Fruit fly (Drosophila melanogaster) whole organism, embryonic: ENCODE measurements around the gene CG42764.

Source experiments
- CG10979 ChIP-seq: fragments of 200-800 bp; sonication (Bioruptor generic); optimal IDR thresholded peaks from 2 replicates; lab custom pipeline; 2018; ENCODE audit warnings: missing biosample characterization, mild to moderate bottlenecking, missing genetic modification characterization, moderate library complexity
- CG14965 ChIP-seq: fragments of 200-800 bp; sonication (Bioruptor generic); optimal IDR thresholded peaks from 2 replicates; lab custom pipeline; 2016; ENCODE audit warnings: missing biosample characterization, missing genetic modification characterization, borderline replicate concordance
- CG2875 ChIP-seq: fragments of 200-800 bp; sonication (Bioruptor generic); optimal IDR thresholded peaks from 2 replicates; lab custom pipeline; 2017; ENCODE audit warnings: missing biosample characterization, mild to moderate bottlenecking, missing genetic modification characterization, missing genetic modification reagents
- CG34376 ChIP-seq: fragments of 200-800 bp; sonication (Bioruptor generic); optimal IDR thresholded peaks from 2 replicates; lab custom pipeline; 2018; ENCODE audit warnings: missing biosample characterization, mild to moderate bottlenecking, missing genetic modification characterization
- CG5245 ChIP-seq: fragments of 200-800 bp; sonication (Bioruptor generic); optimal IDR thresholded peaks from 3 replicates; lab custom pipeline; 2016; ENCODE audit warnings: missing biosample characterization, missing genetic modification characterization
- CG5953 ChIP-seq: fragments of 200-800 bp; sonication (Bioruptor generic); IDR thresholded peaks from 2 replicates; pipeline ENCODE4 v1.3.6; 2022; ENCODE audit warnings: missing biosample characterization, missing genetic modification characterization
- D19A ChIP-seq: fragments of 200-800 bp; optimal IDR thresholded peaks from 3 replicates; lab custom pipeline; 2019; ENCODE audit warnings: missing biosample characterization, mild to moderate bottlenecking, missing genetic modification characterization, moderate library complexity
- D19B ChIP-seq: fragments of 200-800 bp; sonication (Bioruptor generic); optimal IDR thresholded peaks from 2 replicates; lab custom pipeline; 2017; ENCODE audit warnings: missing biosample characterization, mild to moderate bottlenecking, missing genetic modification characterization
- E2f1 ChIP-seq: fragments of 200-800 bp; sonication (Bioruptor generic); IDR thresholded peaks from 2 replicates; pipeline ENCODE4 v1.3.6; 2022; ENCODE audit warnings: missing biosample characterization, missing genetic modification characterization
- E2f2 ChIP-seq: fragments of 200-800 bp; sonication (Bioruptor generic); IDR thresholded peaks from 2 replicates; pipeline ENCODE4 v1.3.6; 2022; ENCODE audit warnings: missing biosample characterization, missing genetic modification characterization
- H2.0 ChIP-seq: fragments of 200-800 bp; sonication (Bioruptor generic); IDR thresholded peaks from 2 replicates; pipeline ENCODE4 v1.3.6; 2022; ENCODE audit warnings: missing biosample characterization, missing genetic modification characterization
- HLHmδ ChIP-seq: fragments of 200-800 bp; sonication (Bioruptor generic); optimal IDR thresholded peaks from 2 replicates; lab custom pipeline; 2018; ENCODE audit warnings: missing biosample characterization, mild to moderate bottlenecking, missing genetic modification characterization, moderate library complexity
- Hr78 ChIP-seq, 2 experiments: fragments of 200-800 bp in 1 of 2; fragments of >200 bp in 1 of 2; sonication (Bioruptor generic) in 1 of 2; optimal IDR thresholded peaks; 2 replicates each; lab custom pipeline; 2017 to 2019; ENCODE audit warnings: missing biosample characterization in 2 of 2, missing genetic modification characterization in 2 of 2, mild to moderate bottlenecking in 1 of 2, moderate library complexity in 1 of 2
- Nf-YA ChIP-seq: fragments of 200-800 bp; sonication (Bioruptor generic); IDR thresholded peaks from 2 replicates; pipeline ENCODE4 v1.3.6; 2022; ENCODE audit warnings: missing biosample characterization, missing genetic modification characterization
- Pdp1 ChIP-seq, 2 experiments: fragments of 200-800 bp; sonication (Bioruptor generic); optimal IDR thresholded peaks; 3 replicates each; lab custom pipeline; 2016; ENCODE audit warnings: missing biosample characterization in 2 of 2, missing genetic modification characterization in 2 of 2, mild to moderate bottlenecking in 1 of 2, moderate library complexity in 1 of 2
- Scr ChIP-seq: fragments of 200-800 bp; sonication (Bioruptor generic); IDR thresholded peaks from 2 replicates; pipeline ENCODE4 v1.3.6; 2022; ENCODE audit warnings: missing biosample characterization, missing genetic modification characterization; ENCODE audit not compliant: partially characterized antibody
- Trl ChIP-seq, 3 experiments: fragments of >200 bp in 2 of 3; fragments of 200-800 bp in 1 of 3; sonication (Bioruptor generic) in 1 of 3; optimal IDR thresholded peaks; 2 replicates in 1 of 3; 3 replicates in 2 of 3; lab custom pipeline; 2016 to 2017; ENCODE audit warnings: missing biosample characterization in 1 of 3, missing genetic modification characterization in 1 of 3
- chinmo ChIP-seq: fragments of 200-800 bp; sonication (Bioruptor generic); IDR thresholded peaks from 4 replicates; pipeline ENCODE4 v1.3.6; 2022; ENCODE audit warnings: missing biosample characterization, missing genetic modification characterization; ENCODE audit not compliant: partially characterized antibody
- cwo ChIP-seq: fragments of 200-800 bp; sonication (Bioruptor generic); optimal IDR thresholded peaks from 3 replicates; lab custom pipeline; 2017; ENCODE audit warnings: missing biosample characterization, missing genetic modification characterization, mild to moderate bottlenecking, moderate library complexity, missing genetic modification reagents
- fd3F ChIP-seq: fragments of 200-800 bp; sonication (Bioruptor generic); optimal IDR thresholded peaks from 2 replicates; lab custom pipeline; 2018; ENCODE audit warnings: missing biosample characterization, mild to moderate bottlenecking, missing genetic modification characterization, moderate library complexity
- ftz-f1 ChIP-seq: fragments of 200-800 bp; sonication (Bioruptor generic); optimal IDR thresholded peaks from 2 replicates; lab custom pipeline; 2016; ENCODE audit warnings: missing biosample characterization, missing genetic modification characterization
- gem ChIP-seq: fragments of 200-800 bp; sonication (Bioruptor generic); optimal IDR thresholded peaks from 2 replicates; lab custom pipeline; 2019; ENCODE audit warnings: missing biosample characterization, mild to moderate bottlenecking, missing genetic modification characterization, moderate library complexity
- ind ChIP-seq: fragments of 200-800 bp; sonication (Bioruptor generic); optimal IDR thresholded peaks from 3 replicates; lab custom pipeline; 2016; ENCODE audit warnings: missing biosample characterization, missing genetic modification characterization
- nerfin-1 ChIP-seq: fragments of 200-800 bp; sonication (Bioruptor generic); optimal IDR thresholded peaks from 3 replicates; lab custom pipeline; 2019; ENCODE audit warnings: missing biosample characterization, mild to moderate bottlenecking, missing genetic modification characterization, moderate library complexity
- nom ChIP-seq: fragments of 200-800 bp; sonication (Bioruptor generic); optimal IDR thresholded peaks from 2 replicates; lab custom pipeline; 2017; ENCODE audit warnings: missing biosample characterization, missing genetic modification characterization, mild to moderate bottlenecking, moderate library complexity, missing genetic modification reagents
- psq ChIP-seq: fragments of 200-800 bp; sonication (Bioruptor generic); optimal IDR thresholded peaks from 2 replicates; lab custom pipeline; 2017; ENCODE audit warnings: missing biosample characterization, missing genetic modification characterization
- pum ChIP-seq: fragments of 200-800 bp; sonication (Bioruptor generic); optimal IDR thresholded peaks from 2 replicates; lab custom pipeline; 2016; ENCODE audit warnings: missing biosample characterization, missing genetic modification characterization
- sens ChIP-seq: fragments of 200-800 bp; sonication (Bioruptor generic); peaks from one replicate; lab custom pipeline; 2016; ENCODE audit warnings: missing biosample characterization, missing genetic modification characterization
- slbo ChIP-seq: fragments of 200-800 bp; sonication (Bioruptor generic); IDR thresholded peaks from 2 replicates; pipeline ENCODE4 v1.3.6; 2022; ENCODE audit warnings: missing biosample characterization, missing genetic modification characterization
- sna ChIP-seq: fragments of 200-800 bp; sonication (Bioruptor generic); IDR thresholded peaks from 2 replicates; pipeline ENCODE4 v1.3.6; 2022; ENCODE audit warnings: missing biosample characterization, missing genetic modification characterization; ENCODE audit not compliant: partially characterized antibody
- so ChIP-seq: fragments of 200-800 bp; sonication (Bioruptor generic); IDR thresholded peaks from 3 replicates; pipeline ENCODE4 v1.3.6; 2022; ENCODE audit warnings: missing biosample characterization, missing genetic modification characterization
- sug ChIP-seq: fragments of 200-800 bp; optimal IDR thresholded peaks from 2 replicates; lab custom pipeline; 2019; ENCODE audit warnings: missing biosample characterization, mild to moderate bottlenecking, missing genetic modification characterization, moderate library complexity
- tgo ChIP-seq: fragments of 200-800 bp; sonication (Bioruptor generic); IDR thresholded peaks from 3 replicates; pipeline ENCODE4 v1.3.6; 2022; ENCODE audit warnings: missing biosample characterization, missing genetic modification characterization
- vnd ChIP-seq: fragments of 200-800 bp; sonication (Bioruptor generic); IDR thresholded peaks from 3 replicates; pipeline ENCODE4 v1.3.6; 2022; ENCODE audit warnings: missing biosample characterization, missing genetic modification characterization; ENCODE audit not compliant: partially characterized antibody

CG42764 gene

DNA sequence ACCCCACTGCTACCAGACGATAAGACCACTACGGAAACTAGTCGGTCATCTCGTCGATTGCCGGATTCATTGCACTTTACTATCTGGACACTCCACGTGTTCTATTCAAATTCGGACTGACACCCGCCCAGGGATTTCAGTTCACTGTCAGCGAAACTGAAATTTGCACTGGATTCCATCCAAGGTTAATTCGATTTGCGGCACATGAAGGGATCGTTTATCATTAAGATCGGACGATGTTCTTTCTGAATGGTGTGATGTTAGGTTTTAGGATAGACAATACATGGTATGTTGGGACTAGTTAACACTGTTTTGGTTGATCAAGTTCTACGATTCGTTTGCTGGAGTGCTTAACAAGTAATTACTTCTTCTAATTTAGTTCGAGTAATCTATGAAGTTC is at the start of gene CG42764:
Gene CG42764, minus strand, starts transcription at position 101 of the 400 bp plus-strand sequence.
- TF ChIP-seq HLHmδ (GFP tag; lab: Kevin White, UChicago) (no peak), so (GFP tag; lab: Robert Waterston, UW) (no peak), Trl (optimal IDR thresholded peaks at IDR 0.05; lab: Kevin White, UChicago) (no peak), Trl (GFP tag; optimal IDR thresholded peaks at IDR 0.05; lab: Kevin White, UChicago) (no peak), tgo (no peak)

DNA sequence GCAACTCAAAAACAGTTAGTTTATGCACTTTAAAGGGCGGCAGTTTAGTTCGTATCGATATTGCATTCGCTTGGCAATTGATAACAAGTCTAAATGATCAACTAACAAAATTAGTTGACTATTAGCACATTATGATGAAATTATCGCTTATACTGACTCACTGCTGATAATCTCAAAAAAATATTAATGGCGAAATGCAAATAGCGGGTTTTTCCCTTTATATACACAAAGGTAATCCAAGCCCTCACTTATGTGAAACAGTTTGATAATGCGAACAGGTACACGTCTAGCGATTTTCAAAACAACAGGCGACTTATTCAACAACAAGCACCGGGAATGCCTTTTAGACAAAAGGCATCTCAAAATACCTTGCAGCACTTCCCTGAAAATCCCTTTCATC is 48.3 kb upstream of the CG42764 start:
- TF ChIP-seq chinmo (GFP tag; lab: Robert Waterston, UW) = 0 out of 4 replicates have a peak, but pooled peaks have one; percentile 30
- TF ChIP-seq Pdp1 (GFP tag; optimal IDR thresholded peaks at IDR 0.05; lab: Kevin White, UChicago) = peak in 1 of 2 experiments; percentile 0
- peak; percentile 50 for TF ChIP-seq sens (GFP tag; lab: Kevin White, UChicago)
- TF ChIP-seq CG2875 (GFP tag; lab: Kevin White, UChicago) = no peak

DNA sequence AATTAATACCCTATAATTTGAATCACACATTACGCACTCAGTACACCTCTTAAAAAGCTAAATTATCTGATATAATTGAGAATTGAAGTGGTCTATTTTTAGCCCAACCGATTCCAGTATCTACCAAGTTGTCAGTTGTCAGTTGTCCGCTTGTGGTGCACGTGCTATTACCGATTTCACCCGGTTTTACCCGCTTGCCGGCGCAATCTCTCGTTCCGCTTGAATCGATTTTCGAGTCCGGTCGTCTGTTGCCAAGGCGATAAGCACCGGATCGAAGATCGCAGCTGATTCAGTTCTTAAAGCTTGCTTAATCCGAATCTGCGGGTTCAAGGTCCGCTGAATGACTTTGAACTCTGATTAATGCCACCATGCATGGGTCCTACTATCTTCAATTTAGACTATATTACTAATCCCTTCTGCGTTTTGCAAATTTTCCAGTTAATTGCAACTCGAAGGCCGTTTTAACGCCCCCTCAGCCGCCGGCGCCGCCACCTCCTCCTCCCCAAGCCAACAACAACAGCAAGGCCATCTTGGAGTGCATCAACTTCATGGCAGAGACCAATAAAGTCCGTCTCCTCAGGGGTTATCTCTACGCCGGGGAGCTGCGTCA is 45.8 kb upstream of the CG42764 start:
- peak; percentile 26 for TF ChIP-seq nom (GFP tag; lab: Kevin White, UChicago)
- no peak for TF ChIP-seq Nf-YA (GFP tag; lab: Robert Waterston, UW)
- TF ChIP-seq psq (GFP tag; lab: Kevin White, UChicago) = no peak
- TF ChIP-seq CG5953 = no peak
- TF ChIP-seq CG14965 (GFP tag; lab: Kevin White, UChicago) = no peak
- no peak for TF ChIP-seq ind (GFP tag; lab: Kevin White, UChicago)
- no peak for TF ChIP-seq H2.0 (GFP tag; lab: Robert Waterston, UW)
- no peak for TF ChIP-seq pum (GFP tag; lab: Kevin White, UChicago)
- TF ChIP-seq CG34376 = peak; percentile 68
- TF ChIP-seq CG5245 (GFP tag; lab: Kevin White, UChicago) = no peak
- no peak for TF ChIP-seq sna (GFP tag; lab: Robert Waterston, UW)
- no peak for TF ChIP-seq fd3F
- no peak for TF ChIP-seq nerfin-1 (tag; lab: Kevin White, UChicago)
- TF ChIP-seq slbo (GFP tag; lab: Robert Waterston, UW) = 0 out of 2 replicates have a peak, but pooled peaks have one; percentile 6
- no peak for TF ChIP-seq vnd
- TF ChIP-seq Scr (GFP tag; lab: Robert Waterston, UW) = no peak
- no peak for TF ChIP-seq E2f1 (GFP tag; lab: Robert Waterston, UW)
- TF ChIP-seq E2f2 (GFP tag; lab: Robert Waterston, UW) = peak; percentile 25; the same call in 1 of the 2 replicates
- TF ChIP-seq D19B (GFP tag; lab: Kevin White, UChicago) = peak; percentile 64
- TF ChIP-seq gem (tag; lab: Kevin White, UChicago) = peak; percentile 30
- TF ChIP-seq CG10979 (tag; lab: Kevin White, UChicago) = no peak
- peak; percentile 70 for TF ChIP-seq sug
- no peak for TF ChIP-seq Hr78 (GFP tag; optimal IDR thresholded peaks at IDR 0.05; lab: Kevin White, UChicago)
- peak; percentile 78 for TF ChIP-seq cwo (GFP tag; lab: Kevin White, UChicago)
- no peak for TF ChIP-seq D19A (tag; lab: Kevin White, UChicago)
- peak; percentile 36 for TF ChIP-seq ftz-f1 (GFP tag; lab: Kevin White, UChicago)
